Worm (Caenorhabditis elegans): Measurements from ENCODE around the gene nhr-11.
A peak's percentile ranks its signal among the peaks of the same experiment; 100 is the strongest.

Gene nhr-11

DNA sequence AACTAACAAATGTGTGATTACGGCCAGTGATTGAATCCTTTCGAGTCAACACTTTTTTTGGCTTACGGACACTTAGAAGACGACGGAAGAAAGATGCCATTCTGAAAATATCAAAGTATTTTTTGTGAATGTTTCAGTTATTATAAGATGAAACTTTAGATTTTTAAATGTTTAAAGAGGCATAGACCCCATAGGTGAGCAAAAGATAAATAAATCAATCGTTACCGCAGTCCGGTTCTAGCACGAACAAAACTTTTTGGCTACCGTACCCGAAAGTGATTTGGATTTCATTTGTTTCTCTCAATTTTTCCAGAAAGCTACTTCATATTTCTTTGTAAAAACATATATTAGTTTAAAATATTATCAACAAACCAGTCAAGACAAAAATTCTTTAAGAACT lies 32.7 kb upstream of the nhr-11 start, which contains the start of gene C53D6.7:
C53D6.7 (minus strand) TSS at position 101 of the 400 bp plus-strand sequence.
- TF ChIP-seq lsy-2 (tag; optimal IDR thresholded peaks at IDR 0.05) (no peak), gmeb-1 (tag; optimal IDR thresholded peaks at IDR 0.05) (no peak), peb-1 (tag; optimal IDR thresholded peaks at IDR 0.05) (no peak), unc-55 (GFP tag; optimal IDR thresholded peaks at IDR 0.05) (no peak), elt-3 (tag; optimal IDR thresholded peaks at IDR 0.05) (no peak), mdl-1 (tag; optimal IDR thresholded peaks at IDR 0.05) (no peak), zag-1 (tag; optimal IDR thresholded peaks at IDR 0.05) (no peak), unc-62 (GFP tag; optimal IDR thresholded peaks at IDR 0.05) (no peak), alr-1 (tag; optimal IDR thresholded peaks at IDR 0.05) (no peak), snpc-4 (tag; optimal IDR thresholded peaks at IDR 0.05) (no peak), nhr-21 (tag; optimal IDR thresholded peaks at IDR 0.05) (no peak)

DNA sequence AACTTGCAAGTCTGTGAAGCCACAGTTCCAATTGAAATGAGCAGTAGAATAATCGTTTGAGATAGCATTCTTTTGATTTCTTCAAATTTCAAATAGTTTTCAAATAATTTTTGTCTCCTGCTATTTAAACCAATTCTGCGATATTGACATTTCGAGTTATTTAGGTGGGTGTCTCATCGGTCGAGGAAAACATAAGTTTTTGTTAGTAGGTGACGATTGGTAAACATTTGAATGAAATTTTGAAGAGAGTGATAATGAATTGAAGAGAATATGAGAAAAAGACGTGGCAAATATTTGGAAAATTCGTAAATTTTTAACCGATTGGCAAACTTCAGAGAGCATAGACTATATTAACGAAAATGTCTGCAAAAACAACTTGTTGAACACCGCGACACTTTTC lies 29.4 kb upstream of the nhr-11 start, which contains the start of gene Y73F4A.3:
Y73F4A.3 (minus strand) TSS at position 101 of the 400 bp plus-strand sequence.
- TF ChIP-seq peb-1 (tag; optimal IDR thresholded peaks at IDR 0.05) (no peak), ztf-1 (GFP tag; conservative IDR thresholded peaks at IDR 0.05) (no peak), nhr-25 (tag; optimal IDR thresholded peaks at IDR 0.05) (no peak), lin-39 (tag; optimal IDR thresholded peaks at IDR 0.05) (no peak), elt-1 (tag; optimal IDR thresholded peaks at IDR 0.05) (no peak), F13H6.1 (tag; optimal IDR thresholded peaks at IDR 0.05) (peak; percentile 4)

DNA sequence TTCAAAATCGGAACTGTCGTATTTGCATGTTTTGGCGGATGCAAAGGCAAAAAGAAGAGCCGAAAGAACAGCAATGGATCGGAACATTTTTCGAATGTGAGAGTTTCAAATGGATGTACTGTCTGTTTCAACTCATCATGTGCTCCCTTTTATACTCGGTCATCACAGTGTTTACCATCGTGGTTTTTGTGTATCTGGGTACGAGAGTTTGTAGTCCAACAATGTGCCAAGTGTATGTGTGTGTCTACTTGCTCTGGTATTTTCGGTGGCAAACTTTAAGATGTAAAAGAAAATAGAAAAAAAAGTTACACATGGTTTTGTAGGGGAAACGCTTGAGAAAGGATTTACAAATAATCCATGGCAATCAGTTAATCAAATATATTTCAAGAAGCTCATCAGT lies 26.6 kb upstream of the nhr-11 start, which contains the start of gene Y73F4A.2:
Y73F4A.2 (minus strand) TSS at position 124 of the 400 bp plus-strand sequence.
- TF ChIP-seq gmeb-1 (tag; optimal IDR thresholded peaks at IDR 0.05) (no peak), F13H6.1 (tag; optimal IDR thresholded peaks at IDR 0.05) (peak; percentile 17), nhr-129 (tag; optimal IDR thresholded peaks at IDR 0.05) (peak; percentile 23)

DNA sequence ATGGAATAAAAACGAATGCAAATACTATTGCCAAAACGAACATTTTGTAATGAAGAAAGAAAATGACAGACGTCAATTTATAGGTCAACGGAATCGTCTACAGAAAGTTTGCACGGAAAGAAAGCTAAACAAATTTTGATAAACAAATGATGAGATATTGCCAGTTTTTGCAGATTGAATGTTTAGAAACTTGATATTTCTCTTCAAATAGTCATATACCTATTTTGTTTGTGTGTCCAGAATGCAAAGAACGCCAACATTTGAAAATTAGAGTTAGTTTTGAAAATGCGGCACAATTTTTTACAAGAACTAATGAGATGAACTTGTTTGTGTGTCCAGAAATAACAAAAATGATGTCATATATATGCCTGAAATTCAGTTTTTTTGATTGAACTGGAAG lies 24.6 kb upstream of the nhr-11 start, which contains the start of gene Y73F4A.1:
Y73F4A.1 (minus strand) TSS at position 101 of the 400 bp plus-strand sequence.
- TF ChIP-seq ztf-11 (tag; optimal IDR thresholded peaks at IDR 0.05) (no peak), C34F6.9 (tag; optimal IDR thresholded peaks at IDR 0.05) (no peak)

DNA sequence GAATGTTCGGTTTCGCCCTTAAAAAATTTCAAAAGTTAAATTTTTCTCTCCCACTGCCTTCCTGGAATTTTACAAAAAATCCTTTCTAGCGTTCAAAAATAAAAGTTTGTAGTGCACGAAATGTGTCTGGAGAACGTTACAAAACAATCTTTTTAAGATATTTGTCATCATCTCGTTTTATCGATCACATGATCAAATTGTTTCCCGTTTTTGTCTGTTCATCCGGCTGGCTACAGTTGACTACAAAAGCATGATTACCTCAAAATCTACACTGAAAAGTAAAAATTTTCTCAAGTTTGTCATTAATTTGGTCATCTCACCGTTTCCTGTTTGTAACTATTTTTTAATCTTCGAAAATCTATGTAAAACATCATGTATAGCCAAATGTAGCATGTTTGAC lies 18.8 kb upstream of the nhr-11 start:
- TF ChIP-seq lin-11 (tag; optimal IDR thresholded peaks at IDR 0.05) (no peak), nhr-25 (tag; optimal IDR thresholded peaks at IDR 0.05) (peak; percentile 30), dmd-4 (tag; optimal IDR thresholded peaks at IDR 0.05) (no peak), lin-39 (tag; optimal IDR thresholded peaks at IDR 0.05) (no peak)

DNA sequence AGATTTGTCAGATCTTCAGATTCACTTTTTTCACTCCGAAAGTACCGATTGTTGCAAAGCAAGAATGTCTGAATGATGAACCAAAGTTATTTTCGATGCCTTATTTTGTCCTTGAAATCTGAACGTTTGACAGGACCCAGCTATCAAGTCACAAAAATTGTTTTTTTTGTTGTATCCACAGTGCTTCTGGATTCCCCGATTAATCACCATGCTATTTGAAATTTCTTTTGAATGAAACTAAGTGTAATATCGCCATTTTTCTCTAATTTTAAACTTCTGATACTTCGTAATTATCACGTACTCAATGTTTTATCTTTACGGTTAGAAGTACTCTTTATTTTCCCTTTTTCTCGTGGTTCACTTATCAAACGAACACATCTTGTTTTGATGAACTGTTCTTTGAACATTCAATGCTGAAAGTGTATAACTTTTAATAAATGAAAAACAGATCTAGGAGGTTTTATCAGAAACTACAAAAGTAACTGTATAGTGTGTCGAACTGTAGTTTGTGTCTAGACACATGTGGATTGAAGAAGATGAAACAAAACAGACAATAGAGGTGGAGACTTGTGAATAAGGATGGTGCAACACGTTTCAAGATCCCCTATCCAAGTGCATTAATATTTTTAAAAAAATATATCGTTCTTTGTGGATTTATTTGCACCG lies 18.2 kb upstream of the nhr-11 start:
- peak; percentile 38 for TF ChIP-seq nhr-25 (tag; optimal IDR thresholded peaks at IDR 0.05)
- no peak for TF ChIP-seq nhr-23 (tag; optimal IDR thresholded peaks at IDR 0.05)
- TF ChIP-seq sma-9 (GFP tag; optimal IDR thresholded peaks at IDR 0.05) = peak; percentile 34
- TF ChIP-seq sma-9 (tag; optimal IDR thresholded peaks at IDR 0.05) = no peak
- no peak for TF ChIP-seq zag-1 (tag; optimal IDR thresholded peaks at IDR 0.05)
- peak; percentile 74 for TF ChIP-seq blmp-1 (tag; optimal IDR thresholded peaks at IDR 0.05; ENCODE audit: insufficient read depth)
- TF ChIP-seq ztf-11 (tag; optimal IDR thresholded peaks at IDR 0.05) = no peak

DNA sequence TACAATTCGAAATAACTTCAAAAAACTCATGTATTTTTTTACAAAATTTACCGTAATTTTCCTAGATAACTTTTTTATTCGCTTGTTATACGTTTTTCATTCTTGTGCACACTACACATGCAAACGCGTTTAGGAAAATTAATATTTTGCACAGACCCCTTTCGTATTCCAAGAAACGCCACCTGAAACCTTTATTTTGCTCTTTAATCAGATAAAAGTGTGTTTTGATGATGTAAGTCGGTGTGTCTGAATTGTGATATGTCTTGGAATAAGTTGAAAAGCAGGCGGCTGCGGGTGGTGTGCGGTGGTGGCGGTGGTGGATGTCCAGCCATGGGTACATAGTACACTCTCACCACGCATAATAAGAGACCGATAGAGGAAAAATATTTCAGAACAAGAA lies 16.4 kb upstream of the nhr-11 start:
- no peak for TF ChIP-seq F13H6.1 (tag; optimal IDR thresholded peaks at IDR 0.05)
- no peak for TF ChIP-seq aly-2 (tag; optimal IDR thresholded peaks at IDR 0.05)
- no peak for TF ChIP-seq unc-39 (tag; optimal IDR thresholded peaks at IDR 0.05)
- TF ChIP-seq ztf-11 (tag; optimal IDR thresholded peaks at IDR 0.05) = no peak
- no peak for TF ChIP-seq gmeb-1 (tag; optimal IDR thresholded peaks at IDR 0.05)
- TF ChIP-seq peb-1 (tag; optimal IDR thresholded peaks at IDR 0.05) = no peak
- TF ChIP-seq sma-9 (GFP tag; optimal IDR thresholded peaks at IDR 0.05) = peak; percentile 3
- no peak for TF ChIP-seq sma-9 (tag; optimal IDR thresholded peaks at IDR 0.05)
- peak; percentile 1 for TF ChIP-seq nhr-21 (tag; optimal IDR thresholded peaks at IDR 0.05)
- TF ChIP-seq ztf-4 (tag; optimal IDR thresholded peaks at IDR 0.05) = no peak
- TF ChIP-seq R02D3.7 (tag; optimal IDR thresholded peaks at IDR 0.05) = no peak
- no peak for TF ChIP-seq mbf-1 (tag; optimal IDR thresholded peaks at IDR 0.05)
- no peak for TF ChIP-seq nhr-6 (tag; optimal IDR thresholded peaks at IDR 0.05)
- TF ChIP-seq alr-1 (tag; optimal IDR thresholded peaks at IDR 0.05) = no peak
